Fruit fly (Drosophila melanogaster): ENCODE results near the gene Alp11.
A peak's percentile ranks its signal among the peaks of the same experiment; 100 is the strongest.

Alp11 gene

dm6 chrX:15599697-15600096, 12.2 kb downstream of the Alp11 start (continued):
- TF ChIP-seq insv (GFP tag; optimal IDR thresholded peaks at IDR 0.05) = no peak
- TF ChIP-seq Dbx (GFP tag; IDR thresholded peaks at IDR 0.05) = 0 out of 3 replicates have a peak, but pooled peaks have one; percentile 43
- TF ChIP-seq CG6854 (GFP tag; optimal IDR thresholded peaks at IDR 0.05) = no peak
- TF ChIP-seq E2f1 (GFP tag; IDR thresholded peaks at IDR 0.05) = peak; percentile 59
- TF ChIP-seq pum (GFP tag; optimal IDR thresholded peaks at IDR 0.05) = peak; percentile 54
- TF ChIP-seq dmrt11E (tag; optimal IDR thresholded peaks at IDR 0.05) = no peak
- TF ChIP-seq lmd (GFP tag; IDR thresholded peaks at IDR 0.05) = peak; percentile 66
- peak; percentile 3 for TF ChIP-seq wek (GFP tag; optimal IDR thresholded peaks at IDR 0.05)
- TF ChIP-seq CG11456 (GFP tag; IDR thresholded peaks at IDR 0.05) = peak; percentile 77; the same call in 2 of the 3 replicates
- TF ChIP-seq CG10979 (tag; optimal IDR thresholded peaks at IDR 0.05) = peak; percentile 38
- TF ChIP-seq prd (optimal IDR thresholded peaks at IDR 0.05) = no peak
- peak; percentile 64 for TF ChIP-seq prd (GFP tag; IDR thresholded peaks at IDR 0.05)
- TF ChIP-seq peb (GFP tag; IDR thresholded peaks at IDR 0.05) = peak; percentile 38; the same call in 1 of the 2 replicates
- no peak for TF ChIP-seq B-H2 (GFP tag; optimal IDR thresholded peaks at IDR 0.05)
- peak; percentile 74 for TF ChIP-seq CG17328 (GFP tag; IDR thresholded peaks at IDR 0.05)
- TF ChIP-seq HHEX (GFP tag; optimal IDR thresholded peaks at IDR 0.05) = peak; percentile 12
- peak; percentile 11 for TF ChIP-seq Max (GFP tag; optimal IDR thresholded peaks at IDR 0.05)
- TF ChIP-seq sqz (GFP tag; optimal IDR thresholded peaks at IDR 0.05) = no peak
- no peak for TF ChIP-seq bbx (GFP tag; IDR thresholded peaks at IDR 0.05; ENCODE audit: partially characterized antibody)
- TF ChIP-seq Taf1 (GFP tag; IDR thresholded peaks at IDR 0.05) = no peak
- TF ChIP-seq CG10462 (GFP tag; optimal IDR thresholded peaks at IDR 0.05) = no peak
- TF ChIP-seq chn (GFP tag; optimal IDR thresholded peaks at IDR 0.05) = peak; percentile 19
- TF ChIP-seq shn (GFP tag; optimal IDR thresholded peaks at IDR 0.05) = peak; percentile 26
- TF ChIP-seq tll (GFP tag; optimal IDR thresholded peaks at IDR 0.05) = no peak
- peak; percentile 15 for TF ChIP-seq Deaf1 (tag; optimal IDR thresholded peaks at IDR 0.05)
- TF ChIP-seq CG18764 (GFP tag; optimal IDR thresholded peaks at IDR 0.05) = peak; percentile 6
- peak; percentile 26; the same call in 1 of the 2 replicates for TF ChIP-seq danr (GFP tag; IDR thresholded peaks at IDR 0.05)
- TF ChIP-seq Ssrp (tag; optimal IDR thresholded peaks at IDR 0.05) = peak; percentile 27
- TF ChIP-seq Camta (GFP tag; optimal IDR thresholded peaks at IDR 0.05) = peak; percentile 16
- TF ChIP-seq BtbVII (GFP tag; optimal IDR thresholded peaks at IDR 0.05) = peak; percentile 29
- peak; percentile 47; the same call in 1 of the 3 replicates for TF ChIP-seq CG11560 (tag; IDR thresholded peaks at IDR 0.05)
- peak; percentile 48 for TF ChIP-seq CG17829 (tag; optimal IDR thresholded peaks at IDR 0.05)
- peak; percentile 23 for TF ChIP-seq Dip3 (GFP tag; optimal IDR thresholded peaks at IDR 0.05)
- 0 out of 3 replicates have a peak, but pooled peaks have one; percentile 35 for TF ChIP-seq H15 (GFP tag; IDR thresholded peaks at IDR 0.05)
- peak in 1 of 2 experiments; percentile 69 for TF ChIP-seq eve (GFP tag; optimal IDR thresholded peaks at IDR 0.05)
- no peak for TF ChIP-seq CG8478 (optimal IDR thresholded peaks at IDR 0.05)
- peak; percentile 57 for TF ChIP-seq CG32532 (GFP tag; IDR thresholded peaks at IDR 0.05)
- peak; percentile 58 for TF ChIP-seq CG31224 (GFP tag; IDR thresholded peaks at IDR 0.05)
- TF ChIP-seq HLH3B (GFP tag; IDR thresholded peaks at IDR 0.05) = peak; percentile 77
- TF ChIP-seq CoRest (tag; optimal IDR thresholded peaks at IDR 0.05) = peak; percentile 66
- TF ChIP-seq Myb (GFP tag; optimal IDR thresholded peaks at IDR 0.05) = peak; percentile 36
- peak; percentile 67; the same call in 1 of the 2 replicates for TF ChIP-seq CG7372 (GFP tag; IDR thresholded peaks at IDR 0.05)
- 0 out of 2 replicates have a peak, but pooled peaks have one; percentile 46 for TF ChIP-seq CG16779 (GFP tag; IDR thresholded peaks at IDR 0.05)
- 0 out of 3 replicates have a peak, but pooled peaks have one; percentile 24 for TF ChIP-seq CG34422 (GFP tag; IDR thresholded peaks at IDR 0.05)
- no peak for TF ChIP-seq corto (GFP tag; optimal IDR thresholded peaks at IDR 0.05)
- TF ChIP-seq CG15696 (tag; optimal IDR thresholded peaks at IDR 0.05) = no peak
- no peak for TF ChIP-seq Awh (GFP tag; IDR thresholded peaks at IDR 0.05)
- 0 out of 3 replicates have a peak, but pooled peaks have one; percentile 14 for TF ChIP-seq CG6175 (GFP tag; IDR thresholded peaks at IDR 0.05)
- peak; percentile 77 for TF ChIP-seq CG12769 (tag; optimal IDR thresholded peaks at IDR 0.05)
- TF ChIP-seq tap (tag; optimal IDR thresholded peaks at IDR 0.05) = peak; percentile 54
- TF ChIP-seq CG33557 (GFP tag; optimal IDR thresholded peaks at IDR 0.05) = no peak

Measured in whole organism, embryonic.